Worm (Caenorhabditis elegans) whole organism, early embryonic: ENCODE data around the gene W09D6.5.

Experiments used
- ama-1 ChIP-seq: fragments of 150-350 bp; optimal IDR thresholded peaks from 2 replicates; lab custom pipeline; 2014
- ceh-13 ChIP-seq: fragments of 200-800 bp; sonication (Bioruptor generic); optimal IDR thresholded peaks from 2 replicates; lab custom pipeline; 2018; ENCODE audit warnings: mild to moderate bottlenecking, missing genetic modification characterization, missing compliant biosample characterization
- ceh-36 ChIP-seq: sonication (generic microtip); optimal IDR thresholded peaks from 2 replicates; lab custom pipeline; 2016; ENCODE audit warnings: missing genetic modification characterization, inconsistent platforms, missing compliant biosample characterization
- hmbx-1 ChIP-seq: sonication (generic microtip); optimal IDR thresholded peaks from 2 replicates; lab custom pipeline; 2016; ENCODE audit warnings: mild to moderate bottlenecking, missing genetic modification characterization, missing compliant biosample characterization
- hmg-4 ChIP-seq: fragments of 200-800 bp; sonication (Bioruptor generic); optimal IDR thresholded peaks from 2 replicates; lab custom pipeline; 2018; ENCODE audit warnings: mild to moderate bottlenecking, missing genetic modification characterization, missing compliant biosample characterization
- hnd-1 ChIP-seq: sonication (generic microtip); optimal IDR thresholded peaks from 2 replicates; lab custom pipeline; 2016; ENCODE audit warnings: missing genetic modification characterization, missing compliant biosample characterization
- tbx-37 ChIP-seq: fragments of 200-800 bp; sonication (Bioruptor generic); conservative IDR thresholded peaks from 2 replicates; pipeline ENCODE4 v1.3.6; 2022; ENCODE audit warnings: missing genetic modification reagents, missing genetic modification characterization, missing compliant biosample characterization
- tra-4 ChIP-seq: sonication (generic microtip); optimal IDR thresholded peaks from 2 replicates; lab custom pipeline; 2017; ENCODE audit warnings: missing genetic modification characterization, missing compliant biosample characterization

DNA sequence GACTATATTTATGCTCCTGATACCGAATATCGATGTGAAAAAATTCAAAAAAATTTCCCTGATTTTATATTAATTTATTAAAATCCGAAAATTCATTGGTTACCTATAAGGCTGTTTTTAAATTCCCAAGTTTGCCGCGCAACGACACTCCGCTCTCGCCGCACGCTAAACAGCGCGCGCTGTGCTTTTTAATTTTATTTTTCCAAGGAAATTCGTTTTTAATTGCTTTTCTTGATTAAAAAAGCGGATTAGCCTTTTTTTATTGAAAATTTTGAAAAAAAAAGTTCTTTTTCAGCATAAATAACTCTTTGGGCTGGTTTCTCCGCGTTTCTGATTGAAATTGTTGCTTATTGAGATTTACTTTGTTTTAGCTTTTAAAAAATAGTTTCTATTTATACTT is 19.0 kb downstream of the W09D6.5 start:
- no peak for TF ChIP-seq ceh-36 (tag; lab: Kevin White, UChicago)
- TF ChIP-seq ceh-13 (GFP tag; lab: Kevin White, UChicago): no peak
- TF ChIP-seq hnd-1: no peak
- TF ChIP-seq tra-4 (tag; lab: Kevin White, UChicago): no peak
- TF ChIP-seq ama-1 (lab: Kevin White, UChicago): no peak
- no peak for TF ChIP-seq hmg-4 (GFP tag; lab: Kevin White, UChicago)
- no peak for TF ChIP-seq hmbx-1 (tag; lab: Kevin White, UChicago)
- no peak for TF ChIP-seq tbx-37 (GFP tag; lab: Robert Waterston, UW)
